Fruit fly (Drosophila melanogaster) whole organism, adult: ENCODE data around the gene Surf6.

Source experiments
- CG11617 ChIP-seq: fragments of 200-800 bp; sonication (Bioruptor generic); optimal IDR thresholded peaks from 2 replicates; lab custom pipeline; 2017; ENCODE audit warnings: mild to moderate bottlenecking, missing biosample characterization, missing genetic modification reagents, missing genetic modification characterization
- CG12768 ChIP-seq: fragments of 200-800 bp; sonication (Bioruptor generic); optimal IDR thresholded peaks from 2 replicates; lab custom pipeline; 2017; ENCODE audit warnings: missing biosample characterization, missing genetic modification characterization, mild to moderate bottlenecking, moderate library complexity, missing genetic modification reagents
- CG14711 ChIP-seq: fragments of 200-800 bp; sonication (Bioruptor generic); optimal IDR thresholded peaks from 2 replicates; lab custom pipeline; 2018; ENCODE audit warnings: missing biosample characterization, mild to moderate bottlenecking, missing genetic modification characterization, moderate library complexity
- CG1620 ChIP-seq: fragments of 200-800 bp; sonication (Bioruptor generic); optimal IDR thresholded peaks from 2 replicates; lab custom pipeline; 2016; ENCODE audit warnings: missing biosample characterization, missing genetic modification characterization
- CG33017 ChIP-seq: fragments of 200-800 bp; sonication (Bioruptor generic); optimal IDR thresholded peaks from 2 replicates; lab custom pipeline; 2018; ENCODE audit warnings: missing biosample characterization, mild to moderate bottlenecking, missing genetic modification characterization, moderate library complexity
- CG5204 ChIP-seq: fragments of 200-800 bp; sonication (Bioruptor generic); optimal IDR thresholded peaks from 2 replicates; lab custom pipeline; 2016; ENCODE audit warnings: missing biosample characterization, missing genetic modification characterization
- CG7045 ChIP-seq: fragments of 200-800 bp; sonication (Bioruptor generic); optimal IDR thresholded peaks from 2 replicates; lab custom pipeline; 2017; ENCODE audit warnings: missing biosample characterization, mild to moderate bottlenecking, missing genetic modification characterization
- CG7101 ChIP-seq: fragments of 200-800 bp; sonication (Bioruptor generic); optimal IDR thresholded peaks from 2 replicates; lab custom pipeline; 2018; ENCODE audit warnings: missing biosample characterization, mild to moderate bottlenecking, missing genetic modification characterization, moderate library complexity
- Clk ChIP-seq: fragments of 200-800 bp; sonication (Bioruptor generic); optimal IDR thresholded peaks from 2 replicates; lab custom pipeline; 2017; ENCODE audit warnings: missing biosample characterization, missing genetic modification characterization
- Hr96 ChIP-seq: fragments of 200-800 bp; sonication (Bioruptor generic); optimal IDR thresholded peaks from 2 replicates; lab custom pipeline; 2016; ENCODE audit warnings: missing biosample characterization, missing genetic modification characterization
- Mnt ChIP-seq: fragments of 200-800 bp; sonication (Bioruptor generic); optimal IDR thresholded peaks from 2 replicates; lab custom pipeline; 2016; ENCODE audit warnings: missing biosample characterization, mild to moderate bottlenecking, missing genetic modification characterization
- bab1 ChIP-seq: fragments of 200-800 bp; sonication (Bioruptor generic); optimal IDR thresholded peaks from 3 replicates; lab custom pipeline; 2019; ENCODE audit warnings: missing biosample characterization, mild to moderate bottlenecking, missing genetic modification characterization, moderate library complexity
- cic ChIP-seq: fragments of 200-800 bp; sonication (Bioruptor generic); optimal IDR thresholded peaks from 2 replicates; lab custom pipeline; 2017; ENCODE audit warnings: missing biosample characterization, mild to moderate bottlenecking, missing genetic modification characterization, moderate library complexity
- cnc ChIP-seq, 2 experiments: fragments of >200 bp; optimal IDR thresholded peaks; 2 replicates each; lab custom pipeline; 2017
- kay ChIP-seq: fragments of 200-800 bp; sonication (Bioruptor generic); peaks from one replicate; lab custom pipeline; 2016; ENCODE audit warnings: missing biosample characterization, missing genetic modification characterization, borderline replicate concordance
- ovo ChIP-seq: fragments of 200-800 bp; sonication (Bioruptor generic); optimal IDR thresholded peaks from 2 replicates; lab custom pipeline; 2016; ENCODE audit warnings: missing biosample characterization, missing genetic modification characterization
- pad ChIP-seq: fragments of 200-800 bp; sonication (Bioruptor generic); optimal IDR thresholded peaks from 3 replicates; lab custom pipeline; 2017; ENCODE audit warnings: missing biosample characterization, missing genetic modification characterization, mild to moderate bottlenecking, moderate library complexity, missing genetic modification reagents
- tj ChIP-seq: fragments of 200-800 bp; sonication (Bioruptor generic); optimal IDR thresholded peaks from 3 replicates; lab custom pipeline; 2017; ENCODE audit warnings: missing biosample characterization, mild to moderate bottlenecking, missing genetic modification characterization, moderate library complexity
- toe ChIP-seq: fragments of 200-800 bp; sonication (Bioruptor generic); optimal IDR thresholded peaks from 2 replicates; lab custom pipeline; 2016; ENCODE audit warnings: missing biosample characterization, missing genetic modification characterization

Gene Surf6

DNA sequence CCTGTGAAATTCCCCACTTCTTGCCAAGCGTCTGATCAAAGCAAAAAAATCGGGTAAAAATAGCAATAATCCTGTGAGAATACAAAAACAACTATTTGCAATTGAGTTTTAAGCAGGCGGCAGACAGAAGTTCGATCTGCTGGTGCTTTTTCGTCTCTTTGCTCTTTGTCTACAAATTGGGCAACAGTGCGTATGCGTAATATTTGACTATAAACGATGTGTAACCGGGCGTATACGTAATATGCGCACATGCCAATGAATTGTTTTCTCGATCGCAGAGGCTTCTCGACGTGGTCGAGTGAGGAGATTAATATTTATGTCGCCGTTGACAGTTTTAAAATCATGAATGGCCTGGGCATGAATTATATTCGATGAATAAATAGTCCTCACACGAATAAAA is 9.4 kb downstream of the Surf6 start:
- TF ChIP-seq kay (GFP tag; lab: Kevin White, UChicago) = no peak
- no peak for TF ChIP-seq tj (GFP tag; lab: Kevin White, UChicago)
- no peak for TF ChIP-seq Mnt (GFP tag; lab: Kevin White, UChicago)
- TF ChIP-seq cnc (optimal IDR thresholded peaks at IDR 0.05; lab: Kevin White, UChicago) = no peak
- no peak for TF ChIP-seq CG14711
- TF ChIP-seq CG11617 (GFP tag; lab: Kevin White, UChicago) = no peak
- TF ChIP-seq bab1 (GFP tag; lab: Kevin White, UChicago) = no peak
- TF ChIP-seq CG7101 (tag; lab: Kevin White, UChicago) = no peak
- no peak for TF ChIP-seq pad
- TF ChIP-seq CG12768 (GFP tag; lab: Kevin White, UChicago) = no peak
- TF ChIP-seq CG5204 (GFP tag; lab: Kevin White, UChicago) = no peak
- TF ChIP-seq ovo (GFP tag; lab: Kevin White, UChicago) = no peak
- TF ChIP-seq cic (GFP tag; lab: Kevin White, UChicago) = no peak

dm6 chr3R:19892046-19892445 is 12.6 kb downstream of the Surf6 start:
- TF ChIP-seq Hr96 (GFP tag; lab: Kevin White, UChicago) (peak; percentile 35), CG7045 (peak; percentile 28), toe (GFP tag; lab: Kevin White, UChicago) (peak; percentile 35), CG5204 (GFP tag; lab: Kevin White, UChicago) (no peak), CG11617 (GFP tag; lab: Kevin White, UChicago) (no peak), ovo (GFP tag; lab: Kevin White, UChicago) (no peak), pad (no peak), CG1620 (no peak), tj (GFP tag; lab: Kevin White, UChicago) (no peak), Mnt (GFP tag; lab: Kevin White, UChicago) (no peak), CG14711 (peak; percentile 15), bab1 (GFP tag; lab: Kevin White, UChicago) (no peak), CG12768 (GFP tag; lab: Kevin White, UChicago) (peak; percentile 15), CG7101 (tag; lab: Kevin White, UChicago) (peak; percentile 14)

dm6 chr3R:19891363-19891762 is 13.3 kb downstream of the Surf6 start:
- TF ChIP-seq CG7101 (tag; lab: Kevin White, UChicago) (no peak), CG12768 (GFP tag; lab: Kevin White, UChicago) (peak; percentile 12)

DNA sequence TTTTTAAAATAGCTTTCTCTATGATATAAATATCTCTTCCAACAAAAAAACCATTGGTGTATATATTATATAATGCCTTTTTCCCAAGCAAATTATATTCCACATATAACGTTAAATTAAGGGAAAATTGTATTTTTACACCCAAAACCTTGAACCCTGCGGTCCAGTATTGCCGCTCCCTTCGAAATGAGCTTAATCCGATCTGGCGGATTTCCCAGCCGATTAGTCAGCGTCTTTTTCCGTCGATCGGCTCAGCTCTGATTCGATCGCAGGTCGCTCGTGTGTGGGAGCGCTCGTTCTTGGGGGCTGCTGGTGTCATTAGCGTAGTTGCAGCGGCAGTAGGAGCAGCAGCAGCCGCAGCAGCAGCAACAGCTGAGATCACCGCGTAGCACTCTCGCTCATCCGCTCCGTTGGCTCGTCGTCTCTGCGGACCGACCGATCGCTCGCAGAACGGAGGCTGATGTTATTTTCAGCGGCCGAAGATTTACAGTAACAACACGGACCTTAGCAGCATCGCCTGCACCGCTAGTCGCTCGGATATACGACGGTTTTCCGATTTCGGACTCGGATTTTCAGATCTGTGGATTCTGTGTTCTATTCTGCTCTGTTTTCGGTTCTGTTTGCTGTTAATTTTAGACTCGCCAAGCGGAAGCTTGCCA is 14.2 kb downstream of the Surf6 start, which contains the start of gene CG4733:
CG4733 (plus strand) TSS at position 350 of the 659 bp plus-strand sequence.
- TF ChIP-seq CG5204 (GFP tag; lab: Kevin White, UChicago) = peak; percentile 55
- no peak for TF ChIP-seq CG12768 (GFP tag; lab: Kevin White, UChicago)
- no peak for TF ChIP-seq CG7045
- TF ChIP-seq cnc (optimal IDR thresholded peaks at IDR 0.05; lab: Kevin White, UChicago) = no peak
- no peak for TF ChIP-seq bab1 (GFP tag; lab: Kevin White, UChicago)
- TF ChIP-seq kay (GFP tag; lab: Kevin White, UChicago) = no peak
- no peak for TF ChIP-seq Mnt (GFP tag; lab: Kevin White, UChicago)
- TF ChIP-seq ovo (GFP tag; lab: Kevin White, UChicago) = peak; percentile 33
- TF ChIP-seq CG7101 (tag; lab: Kevin White, UChicago) = peak; percentile 30
- no peak for TF ChIP-seq Hr96 (GFP tag; lab: Kevin White, UChicago)
- peak; percentile 2 for TF ChIP-seq pad
- no peak for TF ChIP-seq Clk (GFP tag; lab: Kevin White, UChicago)
- peak; percentile 20 for TF ChIP-seq toe (GFP tag; lab: Kevin White, UChicago)
- no peak for TF ChIP-seq cic (GFP tag; lab: Kevin White, UChicago)
- TF ChIP-seq tj (GFP tag; lab: Kevin White, UChicago) = peak; percentile 7

DNA sequence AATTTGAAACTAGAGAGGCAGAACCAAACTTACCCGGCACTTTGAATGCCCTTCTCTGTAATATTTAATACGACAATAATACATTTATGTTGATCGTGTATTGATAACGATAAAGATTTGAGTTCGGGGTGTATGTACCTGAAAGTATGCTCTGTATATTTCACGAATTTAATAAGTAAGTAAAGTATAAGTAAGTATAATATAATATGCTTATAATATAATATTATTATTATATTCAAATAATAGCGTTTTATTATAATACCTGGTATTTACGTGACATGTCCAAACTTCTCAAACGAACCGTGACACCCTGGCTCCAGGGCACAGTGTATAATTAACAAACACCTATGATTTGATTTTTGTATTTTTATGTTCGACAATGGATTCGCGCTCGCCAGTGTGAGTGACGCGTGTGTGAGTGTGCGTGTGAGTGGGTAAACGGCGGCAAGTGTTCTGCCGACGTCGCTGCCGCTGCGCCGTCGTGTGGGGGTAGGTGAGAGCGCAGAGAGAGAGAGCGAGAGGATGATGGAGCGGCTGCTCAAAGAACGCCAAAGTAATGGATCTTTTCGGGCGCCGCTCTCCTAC is 15.0 kb downstream of the Surf6 start:
- TF ChIP-seq CG14711 (peak; percentile 52), CG33017 (tag; lab: Kevin White, UChicago) (peak; percentile 15), CG7101 (tag; lab: Kevin White, UChicago) (peak; percentile 8), Clk (GFP tag; lab: Kevin White, UChicago) (no peak), cic (GFP tag; lab: Kevin White, UChicago) (no peak), CG12768 (GFP tag; lab: Kevin White, UChicago) (peak; percentile 12)

dm6 chr3R:19888156-19888784 is 16.4 kb downstream of the Surf6 start, which contains the start of gene ninaE:
Gene ninaE (minus strand): TSS chr3R:19888206.
- TF ChIP-seq CG1620 (no peak), CG11617 (GFP tag; lab: Kevin White, UChicago) (no peak), Hr96 (GFP tag; lab: Kevin White, UChicago) (no peak), kay (GFP tag; lab: Kevin White, UChicago) (no peak), toe (GFP tag; lab: Kevin White, UChicago) (no peak), CG7101 (tag; lab: Kevin White, UChicago) (no peak), CG5204 (GFP tag; lab: Kevin White, UChicago) (no peak), cic (GFP tag; lab: Kevin White, UChicago) (no peak), Clk (GFP tag; lab: Kevin White, UChicago) (no peak), cnc (optimal IDR thresholded peaks at IDR 0.05; lab: Kevin White, UChicago) (no peak)
